Fruit fly (Drosophila melanogaster) whole organism, embryonic: ENCODE data around the gene Spps.

ENCODE experiments used
- Abd-B ChIP-seq: fragments of 200-800 bp; sonication (Bioruptor generic); optimal IDR thresholded peaks from 2 replicates; lab custom pipeline; 2018; ENCODE audit warnings: missing biosample characterization, mild to moderate bottlenecking, missing genetic modification characterization, moderate library complexity
- Aef1 ChIP-seq: fragments of 200-800 bp; sonication (Bioruptor generic); IDR thresholded peaks from 3 replicates; pipeline ENCODE4 v1.3.6; 2022; ENCODE audit warnings: missing biosample characterization, missing genetic modification characterization
- CG11085 ChIP-seq: fragments of 200-800 bp; sonication (Bioruptor generic); IDR thresholded peaks from 2 replicates; pipeline ENCODE4 v1.3.6; 2022; ENCODE audit warnings: missing biosample characterization, missing genetic modification characterization
- CG12299 ChIP-seq: fragments of 200-800 bp; sonication (Bioruptor generic); optimal IDR thresholded peaks from 2 replicates; lab custom pipeline; 2018; ENCODE audit warnings: missing biosample characterization, mild to moderate bottlenecking, missing genetic modification characterization
- CG1529 ChIP-seq: fragments of 200-800 bp; sonication (Bioruptor generic); optimal IDR thresholded peaks from 3 replicates; lab custom pipeline; 2018; ENCODE audit warnings: missing biosample characterization, missing genetic modification characterization
- CG15479 ChIP-seq: fragments of 200-800 bp; sonication (Bioruptor generic); optimal IDR thresholded peaks from 3 replicates; lab custom pipeline; 2019; ENCODE audit warnings: missing biosample characterization, mild to moderate bottlenecking, missing genetic modification characterization, moderate library complexity
- CG15696 ChIP-seq: fragments of 200-800 bp; sonication (Bioruptor generic); optimal IDR thresholded peaks from 2 replicates; lab custom pipeline; 2019; ENCODE audit warnings: missing biosample characterization, mild to moderate bottlenecking, missing genetic modification characterization, moderate library complexity
- CG17385 ChIP-seq: fragments of 200-800 bp; sonication (Bioruptor generic); optimal IDR thresholded peaks from 3 replicates; lab custom pipeline; 2018; ENCODE audit warnings: missing biosample characterization, mild to moderate bottlenecking, missing genetic modification characterization
- CG17568 ChIP-seq: fragments of 200-800 bp; sonication (Bioruptor generic); optimal IDR thresholded peaks from 2 replicates; lab custom pipeline; 2018; ENCODE audit warnings: missing biosample characterization, mild to moderate bottlenecking, missing genetic modification characterization, moderate library complexity
- CG18476 ChIP-seq: fragments of 200-800 bp; sonication (Bioruptor generic); optimal IDR thresholded peaks from 2 replicates; lab custom pipeline; 2016; ENCODE audit warnings: missing biosample characterization, mild to moderate bottlenecking, missing genetic modification characterization
- CG2120 ChIP-seq: fragments of 200-800 bp; sonication (Bioruptor generic); optimal IDR thresholded peaks from 3 replicates; lab custom pipeline; 2016; ENCODE audit warnings: missing biosample characterization, missing genetic modification characterization
- CG2889 ChIP-seq: fragments of 200-800 bp; sonication (Bioruptor generic); IDR thresholded peaks from 3 replicates; pipeline ENCODE4 v1.3.6; 2022; ENCODE audit warnings: missing biosample characterization, missing genetic modification characterization
- CG31365 ChIP-seq: fragments of 200-800 bp; sonication (Bioruptor generic); optimal IDR thresholded peaks from 2 replicates; lab custom pipeline; 2018; ENCODE audit warnings: missing biosample characterization, mild to moderate bottlenecking, missing genetic modification characterization
- CG34224 ChIP-seq: fragments of 200-800 bp; sonication (Bioruptor generic); IDR thresholded peaks from 3 replicates; pipeline ENCODE4 v1.3.6; 2022; ENCODE audit warnings: missing biosample characterization, missing genetic modification characterization; ENCODE audit not compliant: partially characterized antibody
- CG34376 ChIP-seq: fragments of 200-800 bp; sonication (Bioruptor generic); optimal IDR thresholded peaks from 2 replicates; lab custom pipeline; 2018; ENCODE audit warnings: missing biosample characterization, mild to moderate bottlenecking, missing genetic modification characterization
- CG4282 ChIP-seq: fragments of 200-800 bp; sonication (Bioruptor generic); optimal IDR thresholded peaks from 2 replicates; lab custom pipeline; 2016; ENCODE audit warnings: missing biosample characterization, missing genetic modification characterization
- CG4730 ChIP-seq: fragments of 200-800 bp; sonication (Bioruptor generic); IDR thresholded peaks from 2 replicates; pipeline ENCODE4 v1.3.6; 2022; ENCODE audit warnings: missing biosample characterization, missing genetic modification characterization
- CG7839 ChIP-seq: fragments of 200-800 bp; sonication (Bioruptor generic); optimal IDR thresholded peaks from 3 replicates; lab custom pipeline; 2018; ENCODE audit warnings: missing biosample characterization, mild to moderate bottlenecking, missing genetic modification characterization, moderate library complexity
- CG7987 ChIP-seq: fragments of 200-800 bp; sonication (Bioruptor generic); optimal IDR thresholded peaks from 2 replicates; lab custom pipeline; 2018; ENCODE audit warnings: missing biosample characterization, mild to moderate bottlenecking, missing genetic modification characterization, moderate library complexity
- CG8765 ChIP-seq: fragments of 200-800 bp; sonication (Bioruptor generic); IDR thresholded peaks from 2 replicates; pipeline ENCODE4 v1.3.6; 2022; ENCODE audit warnings: missing biosample characterization, missing genetic modification characterization
- CG8924 ChIP-seq: fragments of 200-800 bp; optimal IDR thresholded peaks from 3 replicates; lab custom pipeline; 2019; ENCODE audit warnings: missing biosample characterization, mild to moderate bottlenecking, missing genetic modification characterization, moderate library complexity
- CG9437 ChIP-seq: fragments of 200-800 bp; sonication (Bioruptor generic); optimal IDR thresholded peaks from 2 replicates; lab custom pipeline; 2018; ENCODE audit warnings: missing biosample characterization, mild to moderate bottlenecking, missing genetic modification characterization
- Doc3 ChIP-seq: fragments of 200-800 bp; sonication (Bioruptor generic); IDR thresholded peaks from 3 replicates; pipeline ENCODE4 v1.3.6; 2022; ENCODE audit warnings: missing biosample characterization, missing genetic modification characterization; ENCODE audit not compliant: partially characterized antibody
- Dref ChIP-seq: fragments of 200-800 bp; sonication (Bioruptor generic); IDR thresholded peaks from 2 replicates; pipeline ENCODE4 v1.3.6; 2022; ENCODE audit warnings: missing biosample characterization, missing genetic modification characterization
- E2f2 ChIP-seq: fragments of 200-800 bp; sonication (Bioruptor generic); IDR thresholded peaks from 2 replicates; pipeline ENCODE4 v1.3.6; 2022; ENCODE audit warnings: missing biosample characterization, missing genetic modification characterization
- Ets65A ChIP-seq: fragments of 200-800 bp; sonication (Bioruptor generic); peaks from one replicate; lab custom pipeline; 2016; ENCODE audit warnings: missing biosample characterization, missing genetic modification characterization
- Fer1 ChIP-seq: fragments of 200-800 bp; sonication (Bioruptor generic); optimal IDR thresholded peaks from 2 replicates; lab custom pipeline; 2017; ENCODE audit warnings: missing biosample characterization, mild to moderate bottlenecking, missing genetic modification characterization
- Hand ChIP-seq: fragments of 200-800 bp; sonication (Bioruptor generic); optimal IDR thresholded peaks from 2 replicates; lab custom pipeline; 2017; ENCODE audit warnings: mild to moderate bottlenecking, missing biosample characterization, missing genetic modification reagents, missing genetic modification characterization
- Kr ChIP-seq: fragments of 200-800 bp; sonication (Bioruptor generic); optimal IDR thresholded peaks from 2 replicates; lab custom pipeline; 2017; ENCODE audit warnings: missing biosample characterization, mild to moderate bottlenecking, missing genetic modification characterization
- Pdp1 ChIP-seq, 2 experiments: fragments of 200-800 bp; sonication (Bioruptor generic); optimal IDR thresholded peaks; 3 replicates each; lab custom pipeline; 2016; ENCODE audit warnings: missing biosample characterization in 2 of 2, missing genetic modification characterization in 2 of 2, mild to moderate bottlenecking in 1 of 2, moderate library complexity in 1 of 2
- Ravus ChIP-seq: fragments of 200-800 bp; sonication (Bioruptor generic); IDR thresholded peaks from 2 replicates; pipeline ENCODE4 v1.3.6; 2022; ENCODE audit warnings: missing biosample characterization, missing genetic modification characterization
- Sin3A ChIP-seq: fragments of >200 bp; optimal IDR thresholded peaks from 2 replicates; lab custom pipeline; 2018
- ap ChIP-seq: fragments of 200-800 bp; sonication (Bioruptor generic); IDR thresholded peaks from 2 replicates; pipeline ENCODE4 v1.3.6; 2022; ENCODE audit warnings: missing biosample characterization, missing genetic modification characterization
- cg ChIP-seq: fragments of 200-800 bp; sonication (Bioruptor generic); optimal IDR thresholded peaks from 3 replicates; lab custom pipeline; 2019; ENCODE audit warnings: missing biosample characterization, mild to moderate bottlenecking, missing genetic modification characterization, moderate library complexity
- dan ChIP-seq: fragments of 200-800 bp; sonication (Bioruptor generic); IDR thresholded peaks from 2 replicates; pipeline ENCODE4 v1.3.6; 2022; ENCODE audit warnings: missing biosample characterization, missing genetic modification characterization
- danr ChIP-seq: fragments of 200-800 bp; sonication (Bioruptor generic); IDR thresholded peaks from 2 replicates; pipeline ENCODE4 v1.3.6; 2022; ENCODE audit warnings: missing biosample characterization, missing genetic modification characterization
- dysf ChIP-seq: fragments of 200-800 bp; sonication (Bioruptor generic); IDR thresholded peaks from 3 replicates; pipeline ENCODE4 v1.3.6; 2022; ENCODE audit warnings: missing biosample characterization, missing genetic modification characterization
- eyg ChIP-seq: fragments of 200-800 bp; sonication (Bioruptor generic); optimal IDR thresholded peaks from 3 replicates; lab custom pipeline; 2016; ENCODE audit warnings: missing biosample characterization, missing genetic modification characterization
- ftz-f1 ChIP-seq: fragments of 200-800 bp; sonication (Bioruptor generic); optimal IDR thresholded peaks from 2 replicates; lab custom pipeline; 2016; ENCODE audit warnings: missing biosample characterization, missing genetic modification characterization
- inv ChIP-seq: fragments of 200-800 bp; sonication (Bioruptor generic); IDR thresholded peaks from 2 replicates; pipeline ENCODE4 v1.3.6; 2022; ENCODE audit warnings: missing biosample characterization, missing genetic modification characterization; ENCODE audit not compliant: partially characterized antibody
- kah ChIP-seq: fragments of 200-800 bp; sonication (Bioruptor generic); optimal IDR thresholded peaks from 2 replicates; lab custom pipeline; 2018; ENCODE audit warnings: missing biosample characterization, mild to moderate bottlenecking, missing genetic modification characterization
- lab ChIP-seq: fragments of 200-800 bp; sonication (Bioruptor generic); optimal IDR thresholded peaks from 3 replicates; lab custom pipeline; 2017; ENCODE audit warnings: missing biosample characterization, missing genetic modification characterization, mild to moderate bottlenecking, moderate library complexity, missing genetic modification reagents
- lov ChIP-seq, 2 experiments: fragments of 200-800 bp in 1 of 2; fragments of >200 bp in 1 of 2; sonication (Bioruptor generic) in 1 of 2; IDR thresholded peaks in 1 of 2; optimal IDR thresholded peaks in 1 of 2; 2 replicates in 1 of 2; 3 replicates in 1 of 2; pipeline versions ENCODE4 v1.3.6 to Lab custom; 2017 to 2022; ENCODE audit warnings: missing biosample characterization in 1 of 2, missing genetic modification characterization in 1 of 2
- pros ChIP-seq: fragments of 200-800 bp; sonication (Bioruptor generic); optimal IDR thresholded peaks from 3 replicates; lab custom pipeline; 2019; ENCODE audit warnings: missing biosample characterization, mild to moderate bottlenecking, missing genetic modification characterization, moderate library complexity
- pzg ChIP-seq: fragments of 200-800 bp; sonication (Bioruptor generic); optimal IDR thresholded peaks from 3 replicates; lab custom pipeline; 2018; ENCODE audit warnings: missing biosample characterization, mild to moderate bottlenecking, missing genetic modification characterization, moderate library complexity
- ranshi ChIP-seq: fragments of 200-800 bp; sonication (Bioruptor generic); IDR thresholded peaks from 2 replicates; pipeline ENCODE4 v1.3.6; 2022; ENCODE audit warnings: missing biosample characterization, missing genetic modification characterization
- rib ChIP-seq: fragments of 200-800 bp; sonication (Bioruptor generic); IDR thresholded peaks from 2 replicates; pipeline ENCODE4 v1.3.6; 2022; ENCODE audit warnings: missing biosample characterization, missing genetic modification characterization
- run ChIP-seq: fragments of 200-800 bp; sonication (Bioruptor generic); optimal IDR thresholded peaks from 3 replicates; lab custom pipeline; 2018; ENCODE audit warnings: missing biosample characterization, mild to moderate bottlenecking, missing genetic modification characterization
- tap ChIP-seq: fragments of 200-800 bp; optimal IDR thresholded peaks from 3 replicates; lab custom pipeline; 2019; ENCODE audit warnings: missing biosample characterization, mild to moderate bottlenecking, missing genetic modification characterization, moderate library complexity
- tio ChIP-seq: fragments of 200-800 bp; sonication (Bioruptor generic); optimal IDR thresholded peaks from 2 replicates; lab custom pipeline; 2017; ENCODE audit warnings: missing biosample characterization, missing genetic modification characterization, inconsistent platforms

Gene Spps

DNA sequence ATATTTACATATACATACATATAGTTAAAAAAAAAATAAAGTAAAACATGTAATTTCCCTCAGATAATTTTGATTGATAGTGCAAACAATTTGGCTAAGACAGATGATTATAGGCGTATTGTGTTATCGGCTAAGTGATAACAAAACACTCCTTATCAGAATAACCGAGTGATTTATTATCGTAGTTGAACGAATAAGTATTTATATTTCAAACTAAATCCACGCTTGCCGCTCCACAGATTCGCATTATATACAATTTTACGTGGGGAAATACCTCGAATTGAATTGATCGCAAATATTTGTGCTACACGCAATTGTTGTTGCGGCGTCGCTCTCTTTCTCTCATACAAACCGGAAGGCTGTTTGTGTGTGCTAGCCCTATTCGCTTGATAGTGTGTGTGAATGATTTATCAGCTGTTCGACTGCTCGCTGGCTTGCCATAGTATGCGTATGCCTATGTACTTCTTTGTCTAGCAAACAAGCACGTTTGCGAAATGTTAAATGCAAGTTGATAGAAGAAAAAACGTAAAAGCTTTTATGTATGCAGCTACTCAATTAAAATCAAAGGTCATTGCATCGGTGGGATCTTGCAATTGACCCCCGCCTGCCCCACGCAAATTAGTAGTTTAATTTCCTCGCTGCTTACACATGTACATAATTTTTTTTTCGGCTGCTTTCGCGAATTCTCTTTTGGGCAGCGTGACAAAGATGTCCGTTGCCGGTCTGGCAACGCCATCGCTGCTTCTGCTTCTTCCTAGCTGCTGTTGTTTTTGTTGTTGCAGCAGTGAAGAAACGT is 6.8 kb upstream of the Spps start (continued):
- no peak for TF ChIP-seq CG15696
- TF ChIP-seq tap (tag; lab: Kevin White, UChicago) = no peak
- no peak for TF ChIP-seq dysf
- TF ChIP-seq Abd-B = no peak
- no peak for TF ChIP-seq inv (GFP tag; lab: Robert Waterston, UW)
- TF ChIP-seq cg (GFP tag; lab: Kevin White, UChicago) = peak; percentile 78
- TF ChIP-seq CG8924 (tag; lab: Kevin White, UChicago) = peak; percentile 22
- no peak for TF ChIP-seq CG9437 (GFP tag; lab: Kevin White, UChicago)
- TF ChIP-seq CG8765 (GFP tag; lab: Robert Waterston, UW) = no peak
- TF ChIP-seq Hand = no peak
- TF ChIP-seq CG4282 (GFP tag; lab: Kevin White, UChicago) = no peak
- TF ChIP-seq rib (GFP tag; lab: Robert Waterston, UW) = peak; percentile 26; the same call in 1 of the 2 replicates
- TF ChIP-seq CG12299 (tag; lab: Kevin White, UChicago) = no peak
- TF ChIP-seq pzg (GFP tag; lab: Kevin White, UChicago) = no peak
- TF ChIP-seq Fer1 (GFP tag; lab: Kevin White, UChicago) = peak; percentile 4
- no peak for TF ChIP-seq CG31365
- TF ChIP-seq lov (optimal IDR thresholded peaks at IDR 0.05; lab: Kevin White, UChicago) = no peak
- TF ChIP-seq lov (GFP tag; IDR thresholded peaks at IDR 0.05; lab: Robert Waterston, UW) = no peak
- no peak for TF ChIP-seq CG7987
- TF ChIP-seq CG11085 = no peak
- TF ChIP-seq CG7839 = no peak
- TF ChIP-seq pros (GFP tag; lab: Kevin White, UChicago) = no peak
- TF ChIP-seq ap = no peak
- no peak for TF ChIP-seq CG18476 (GFP tag; lab: Kevin White, UChicago)
- no peak for TF ChIP-seq Kr (GFP tag; lab: Kevin White, UChicago)
- no peak for TF ChIP-seq eyg
- TF ChIP-seq Doc3 (GFP tag; lab: Robert Waterston, UW) = no peak
- no peak for TF ChIP-seq CG4730 (GFP tag; lab: Robert Waterston, UW)
- TF ChIP-seq Ravus (GFP tag; lab: Robert Waterston, UW) = no peak
- no peak for TF ChIP-seq CG2889 (GFP tag; lab: Robert Waterston, UW)
- TF ChIP-seq run (tag; lab: Kevin White, UChicago) = no peak
- TF ChIP-seq kah (GFP tag; lab: Kevin White, UChicago) = no peak
- no peak for TF ChIP-seq ftz-f1 (GFP tag; lab: Kevin White, UChicago)
- no peak for TF ChIP-seq Dref (GFP tag; lab: Robert Waterston, UW)
- TF ChIP-seq CG2120 (GFP tag; lab: Kevin White, UChicago) = no peak
- TF ChIP-seq danr (GFP tag; lab: Robert Waterston, UW) = no peak
- no peak for TF ChIP-seq Aef1 (GFP tag; lab: Robert Waterston, UW)
- TF ChIP-seq Ets65A (GFP tag; lab: Kevin White, UChicago) = peak; percentile 88
- TF ChIP-seq tio (GFP tag; lab: Kevin White, UChicago) = no peak
- no peak for TF ChIP-seq CG17568 (GFP tag; lab: Kevin White, UChicago)
- TF ChIP-seq lab (GFP tag; lab: Kevin White, UChicago) = no peak
- TF ChIP-seq E2f2 (GFP tag; lab: Robert Waterston, UW) = no peak
- TF ChIP-seq CG34224 (GFP tag; lab: Robert Waterston, UW) = no peak
- TF ChIP-seq dan = no peak
- TF ChIP-seq Pdp1 (GFP tag; optimal IDR thresholded peaks at IDR 0.05; lab: Kevin White, UChicago) = no peak
- TF ChIP-seq ranshi (GFP tag; lab: Robert Waterston, UW) = no peak
- TF ChIP-seq CG17385 (GFP tag; lab: Kevin White, UChicago) = peak; percentile 94
- peak; percentile 89 for TF ChIP-seq CG15479 (GFP tag; lab: Kevin White, UChicago)
- peak; percentile 14 for TF ChIP-seq CG34376
- no peak for TF ChIP-seq CG1529
- TF ChIP-seq Sin3A = no peak
